Fruit fly (Drosophila melanogaster): ENCODE measurements around the gene mkg-p.

mkg-p gene

DNA sequence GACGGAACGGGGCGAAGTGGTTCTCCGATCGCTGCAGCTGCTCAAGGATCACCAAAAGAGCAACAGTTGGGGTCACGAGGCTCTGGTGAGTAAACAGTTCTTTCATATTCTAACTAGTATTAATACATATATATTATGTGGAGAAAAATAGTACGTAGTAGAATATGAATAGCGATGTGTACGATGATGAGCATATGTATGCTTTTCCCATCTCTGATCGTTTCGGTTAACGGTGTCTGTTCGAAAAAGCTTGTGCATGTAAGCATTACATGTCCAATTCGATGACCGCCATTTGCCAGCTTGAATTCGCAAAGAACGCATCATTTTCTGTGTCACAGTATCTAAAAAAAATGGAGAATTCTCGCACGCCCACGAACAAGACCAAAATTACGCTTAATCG is 7.6 kb upstream of the mkg-p start, which contains the start of the genes Oseg1 and mtrm:
Gene Oseg1 (minus strand): TSS at position 101 of the 400 bp plus-strand sequence.
Gene mtrm (plus strand): TSS at position 288 of the 400 bp plus-strand sequence.
- TF ChIP-seq pan (optimal IDR thresholded peaks at IDR 0.05), result no peak
- no peak for TF ChIP-seq CG8478 (optimal IDR thresholded peaks at IDR 0.05)
- TF ChIP-seq psq (optimal IDR thresholded peaks at IDR 0.05), result no peak
- no peak for TF ChIP-seq usp (GFP tag; optimal IDR thresholded peaks at IDR 0.05)
- no peak for TF ChIP-seq EcR (GFP tag; optimal IDR thresholded peaks at IDR 0.05)
- no peak for TF ChIP-seq Dll (optimal IDR thresholded peaks at IDR 0.05)

DNA sequence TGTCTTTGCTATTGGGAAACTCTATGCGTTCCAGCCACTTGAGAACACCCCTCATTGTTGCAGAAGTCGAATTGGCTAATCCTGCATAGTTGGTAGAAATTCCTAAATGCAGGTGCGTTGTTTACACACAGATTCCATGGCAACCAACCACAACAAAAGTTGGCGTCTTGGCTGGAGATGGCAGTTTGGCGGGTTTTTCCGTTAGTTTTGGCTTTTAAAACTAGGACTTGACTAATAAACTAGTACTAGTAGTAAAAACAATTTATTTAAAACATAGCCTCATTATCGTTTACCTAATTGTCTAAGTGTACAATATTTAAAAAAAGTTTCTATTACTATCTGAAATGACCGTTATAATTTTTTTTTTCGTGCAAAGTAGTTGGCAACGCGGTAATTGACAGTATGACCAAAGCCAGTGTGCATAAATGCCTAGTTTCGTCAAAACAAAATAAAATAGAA is 6.4 kb upstream of the mkg-p start, which contains the start of gene Exo70:
Gene Exo70 (plus strand): TSS at position 413 of the 459 bp plus-strand sequence.
- TF ChIP-seq psq (optimal IDR thresholded peaks at IDR 0.05) (no peak), CG8478 (optimal IDR thresholded peaks at IDR 0.05) (no peak)

DNA sequence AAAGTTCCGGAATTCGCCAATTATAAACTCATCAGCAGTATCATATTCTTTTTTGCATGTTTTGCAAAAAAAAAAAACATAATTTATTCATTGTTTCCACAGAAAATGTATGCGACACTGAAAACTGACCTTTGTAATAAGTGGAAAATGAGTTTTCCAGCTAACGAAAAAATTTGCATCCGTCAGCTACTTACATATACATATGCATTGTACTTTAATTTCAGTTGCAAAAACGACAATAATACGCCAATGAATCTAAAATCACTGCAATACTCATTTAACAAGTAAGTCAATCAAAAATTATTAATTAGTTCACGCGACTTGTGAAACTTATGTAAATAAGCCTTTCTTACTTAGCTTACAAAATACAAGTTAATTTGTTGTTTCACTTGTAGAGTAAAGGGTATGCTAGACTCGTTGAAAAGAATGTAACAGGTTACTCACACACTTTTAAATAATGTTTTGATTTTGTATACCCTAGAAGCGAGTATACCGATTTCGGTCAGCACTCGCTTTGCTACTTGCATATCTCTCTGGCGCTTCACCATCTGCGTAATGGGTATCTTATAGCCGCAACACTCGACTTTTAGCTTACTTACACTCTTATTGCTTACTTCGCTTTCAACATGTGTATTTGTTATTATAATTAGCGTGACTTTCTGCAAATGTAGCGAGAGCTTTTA is 6.2 kb downstream of the mkg-p start:
- peak; percentile 85 for TF ChIP-seq pan (optimal IDR thresholded peaks at IDR 0.05)
- TF ChIP-seq usp (GFP tag; optimal IDR thresholded peaks at IDR 0.05), result no peak

DNA sequence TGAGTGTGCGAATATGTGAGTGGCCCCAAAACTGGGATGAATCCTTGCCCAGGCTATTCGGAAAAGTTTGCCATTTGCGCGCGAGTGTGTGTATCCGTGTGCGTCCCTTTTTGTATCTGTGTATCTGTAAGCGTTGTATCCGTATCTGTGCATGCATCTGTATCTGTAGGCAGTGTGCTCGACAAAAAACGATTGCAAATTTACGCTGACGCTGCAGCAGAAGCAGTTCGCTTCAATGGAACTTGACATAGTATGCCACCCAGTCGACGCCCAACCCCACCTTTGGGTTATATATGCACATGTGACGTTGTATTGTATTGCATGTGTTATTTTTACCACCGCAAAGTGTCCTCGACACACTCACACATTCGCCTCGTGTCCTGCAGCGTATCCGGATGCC is 8.9 kb downstream of the mkg-p start:
- TF ChIP-seq Dll (optimal IDR thresholded peaks at IDR 0.05) (no peak), psq (optimal IDR thresholded peaks at IDR 0.05) (no peak), pan (optimal IDR thresholded peaks at IDR 0.05) (no peak), usp (GFP tag; optimal IDR thresholded peaks at IDR 0.05) (no peak), CG8478 (optimal IDR thresholded peaks at IDR 0.05) (no peak), EcR (GFP tag; optimal IDR thresholded peaks at IDR 0.05) (no peak)

DNA sequence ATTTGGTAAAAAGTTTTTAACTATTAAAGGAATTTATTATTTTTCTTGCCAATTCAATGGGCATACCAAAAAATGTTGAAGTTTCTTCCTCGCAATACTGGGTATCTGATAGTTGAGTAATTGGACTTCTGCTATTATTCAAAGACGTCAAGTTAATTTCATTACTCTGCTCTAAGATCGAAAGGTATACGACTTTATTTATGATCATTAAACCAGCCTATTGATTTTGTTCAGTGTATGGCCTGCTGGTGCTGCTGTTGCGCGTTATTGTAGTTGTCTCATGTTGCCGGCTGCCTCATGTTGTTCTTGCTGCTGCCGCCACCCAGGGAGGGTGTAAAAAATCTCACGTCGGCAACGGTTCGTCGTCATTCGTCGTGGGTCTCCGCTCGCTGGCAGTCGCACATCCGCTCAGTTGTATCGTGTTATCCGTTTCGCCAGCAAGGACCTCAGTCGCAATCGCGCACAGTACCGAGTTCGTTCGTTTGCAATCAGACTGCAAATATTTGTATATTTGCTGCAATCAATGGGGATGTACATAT is 9.4 kb downstream of the mkg-p start, which contains the start of gene CG7120:
Gene CG7120 (plus strand): TSS at position 371 of the 539 bp plus-strand sequence.
- no peak for TF ChIP-seq pan (optimal IDR thresholded peaks at IDR 0.05)

- no peak for TF ChIP-seq pan (optimal IDR thresholded peaks at IDR 0.05)
- TF ChIP-seq CG8478 (optimal IDR thresholded peaks at IDR 0.05), result no peak
- TF ChIP-seq Dll (optimal IDR thresholded peaks at IDR 0.05), result no peak
- TF ChIP-seq EcR (GFP tag; optimal IDR thresholded peaks at IDR 0.05), result no peak
- TF ChIP-seq usp (GFP tag; optimal IDR thresholded peaks at IDR 0.05), result no peak
- TF ChIP-seq psq (optimal IDR thresholded peaks at IDR 0.05), result no peak
These were observed 10.1 kb downstream of the mkg-p start for dm6 chr3L:8394944-8395343.

DNA sequence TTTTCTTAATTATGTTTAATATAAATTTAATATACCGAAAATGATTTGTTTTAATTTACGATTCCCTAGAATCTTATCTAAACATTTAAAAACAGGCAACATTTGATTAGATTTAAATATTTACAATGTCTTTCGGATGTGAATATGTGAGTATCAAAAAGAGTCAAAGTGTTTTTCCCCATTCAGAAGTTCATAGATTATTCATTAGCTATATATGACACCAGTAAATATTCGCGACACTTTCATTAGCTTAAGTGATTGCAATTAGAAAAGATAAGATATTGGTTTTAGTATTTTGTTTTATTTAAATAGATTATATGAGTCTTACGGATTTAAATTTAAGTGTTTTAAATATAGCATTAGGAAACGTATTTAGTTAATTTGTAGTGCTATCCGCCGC is 10.9 kb downstream of the mkg-p start:
- TF ChIP-seq EcR (GFP tag; optimal IDR thresholded peaks at IDR 0.05) (no peak), usp (GFP tag; optimal IDR thresholded peaks at IDR 0.05) (no peak), psq (optimal IDR thresholded peaks at IDR 0.05) (no peak), CG8478 (optimal IDR thresholded peaks at IDR 0.05) (no peak), Dll (optimal IDR thresholded peaks at IDR 0.05) (no peak), pan (optimal IDR thresholded peaks at IDR 0.05) (no peak)

dm6 chr3L:8393549-8393948 is 11.5 kb downstream of the mkg-p start, which contains the start of gene Jon66Cii:
Jon66Cii (minus strand) TSS chr3L:8393649.
- TF ChIP-seq pan (optimal IDR thresholded peaks at IDR 0.05) (no peak), CG8478 (optimal IDR thresholded peaks at IDR 0.05) (no peak), usp (GFP tag; optimal IDR thresholded peaks at IDR 0.05) (no peak), Dll (optimal IDR thresholded peaks at IDR 0.05) (no peak), psq (optimal IDR thresholded peaks at IDR 0.05) (no peak), EcR (GFP tag; optimal IDR thresholded peaks at IDR 0.05) (no peak)

DNA sequence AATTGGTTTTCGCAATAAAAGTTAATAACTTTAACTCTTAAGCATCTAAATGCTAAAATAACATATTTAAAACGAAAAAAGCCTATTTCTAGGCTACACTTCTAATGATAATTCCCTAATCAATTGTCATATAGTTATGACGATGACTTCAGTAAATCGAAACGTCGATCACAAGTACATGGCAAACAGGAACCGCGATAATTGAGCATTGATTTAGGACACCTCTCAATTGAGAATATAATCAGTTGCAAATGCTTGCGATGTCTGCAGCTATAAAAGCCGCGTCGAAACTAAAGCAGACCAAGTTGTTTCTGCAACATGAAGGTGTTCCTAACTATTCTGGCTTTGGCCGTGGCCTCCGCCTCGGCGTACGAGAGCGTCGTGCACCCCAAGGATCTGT is 13.8 kb downstream of the mkg-p start, which contains the start of gene Jon66Ci:
Gene Jon66Ci (plus strand): TSS at position 301 of the 400 bp plus-strand sequence.
- TF ChIP-seq usp (GFP tag; optimal IDR thresholded peaks at IDR 0.05) (no peak), EcR (GFP tag; optimal IDR thresholded peaks at IDR 0.05) (no peak), psq (optimal IDR thresholded peaks at IDR 0.05) (no peak), pan (optimal IDR thresholded peaks at IDR 0.05) (no peak), Dll (optimal IDR thresholded peaks at IDR 0.05) (no peak), CG8478 (optimal IDR thresholded peaks at IDR 0.05) (no peak)

DNA sequence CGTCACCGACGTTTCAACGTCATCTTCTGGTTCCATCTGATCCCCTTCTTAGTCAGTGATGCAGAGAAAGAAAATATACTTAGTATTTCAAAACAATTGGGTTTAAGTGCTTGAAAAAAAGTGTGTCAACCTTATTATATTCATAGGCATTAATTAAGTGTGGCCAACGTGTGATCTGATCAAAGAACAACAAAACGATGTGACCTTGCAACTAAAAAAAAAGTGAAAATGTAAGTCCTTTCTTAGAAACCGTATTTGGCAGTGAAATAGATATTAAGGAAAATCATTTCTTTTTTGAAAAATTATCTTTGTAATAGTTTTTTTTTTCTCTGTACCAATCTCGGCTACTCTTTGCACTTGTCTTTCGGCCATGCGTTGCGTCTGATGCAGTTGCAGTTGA is 20.0 kb downstream of the mkg-p start:
- TF ChIP-seq usp (GFP tag; optimal IDR thresholded peaks at IDR 0.05) (no peak), CG8478 (optimal IDR thresholded peaks at IDR 0.05) (no peak), EcR (GFP tag; optimal IDR thresholded peaks at IDR 0.05) (no peak), pan (optimal IDR thresholded peaks at IDR 0.05) (no peak), Dll (optimal IDR thresholded peaks at IDR 0.05) (no peak), psq (optimal IDR thresholded peaks at IDR 0.05) (no peak)

DNA sequence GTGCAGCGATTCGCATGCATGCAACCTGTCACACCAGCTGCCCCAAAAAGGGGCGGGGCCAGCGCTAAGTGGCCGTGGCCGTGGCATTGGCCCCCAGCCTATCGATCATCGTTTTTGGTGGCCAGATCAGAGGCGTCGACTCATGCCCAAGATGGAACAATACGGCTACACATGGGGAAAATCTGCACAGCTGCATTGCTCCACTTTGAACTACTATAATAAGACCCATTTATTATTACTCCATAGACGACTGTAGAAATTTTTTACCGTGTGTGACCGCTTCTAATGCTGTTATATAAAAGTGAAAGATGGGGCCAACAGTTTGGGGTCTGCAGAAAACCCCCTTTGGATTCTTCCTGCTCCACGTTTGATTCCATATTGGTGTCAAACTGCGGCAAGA is 21.1 kb downstream of the mkg-p start:
- TF ChIP-seq pan (optimal IDR thresholded peaks at IDR 0.05) (no peak), psq (optimal IDR thresholded peaks at IDR 0.05) (no peak), EcR (GFP tag; optimal IDR thresholded peaks at IDR 0.05) (no peak), CG8478 (optimal IDR thresholded peaks at IDR 0.05) (no peak), usp (GFP tag; optimal IDR thresholded peaks at IDR 0.05) (no peak), Dll (optimal IDR thresholded peaks at IDR 0.05) (no peak)

- no peak for TF ChIP-seq usp (GFP tag; optimal IDR thresholded peaks at IDR 0.05)
These were observed 25.9 kb downstream of the mkg-p start for dm6 chr3L:8379161-8379560.

DNA sequence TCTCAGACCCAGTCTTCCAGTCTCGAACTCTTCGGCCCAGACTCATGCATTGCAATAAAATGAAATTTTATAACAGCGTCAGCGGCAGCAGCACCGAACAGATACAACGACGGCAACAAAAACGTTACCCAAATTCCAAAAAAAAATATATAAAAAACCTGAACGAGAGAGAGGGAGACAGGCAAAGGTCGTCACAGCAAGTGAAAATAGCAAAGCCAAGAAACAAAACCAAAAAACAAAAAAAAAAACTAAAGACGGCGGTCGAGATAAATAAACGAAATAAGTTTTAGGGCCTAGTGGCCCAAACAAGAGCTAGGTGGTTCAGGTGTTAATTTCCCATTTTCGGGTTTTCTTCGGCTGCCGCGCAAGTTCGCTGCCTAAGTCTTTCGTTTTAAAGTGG is 31.0 kb downstream of the mkg-p start:
- TF ChIP-seq usp (GFP tag; optimal IDR thresholded peaks at IDR 0.05), result no peak
- no peak for TF ChIP-seq Dll (optimal IDR thresholded peaks at IDR 0.05)
- TF ChIP-seq CG8478 (optimal IDR thresholded peaks at IDR 0.05), result no peak
- no peak for TF ChIP-seq pan (optimal IDR thresholded peaks at IDR 0.05)
- no peak for TF ChIP-seq EcR (GFP tag; optimal IDR thresholded peaks at IDR 0.05)
